Worm (Caenorhabditis elegans) whole organism, L1 larva: Measurements from ENCODE around the gene T22C8.6.

ENCODE experiments used
- C04F5.9 ChIP-seq: sonication (generic microtip); optimal IDR thresholded peaks from 2 replicates; lab custom pipeline; 2016; ENCODE audit warnings: missing genetic modification characterization, missing compliant biosample characterization
- C16A3.4 ChIP-seq: fragments of 150-350 bp; optimal IDR thresholded peaks from 2 replicates; lab custom pipeline; 2014; ENCODE audit warnings: missing biosample characterization, missing genetic modification characterization
- C34B4.2 ChIP-seq: sonication (generic microtip); optimal IDR thresholded peaks from 2 replicates; lab custom pipeline; 2017; ENCODE audit warnings: mild to moderate bottlenecking, missing genetic modification characterization, missing compliant biosample characterization
- Y116A8C.19 ChIP-seq: sonication (generic microtip); optimal IDR thresholded peaks from 2 replicates; lab custom pipeline; 2016; ENCODE audit warnings: missing compliant biosample characterization, missing genetic modification characterization, borderline replicate concordance
- aha-1 ChIP-seq: fragments of 150-350 bp; optimal IDR thresholded peaks from 2 replicates; lab custom pipeline; 2014; ENCODE audit warnings: missing biosample characterization, missing genetic modification characterization
- aly-2 ChIP-seq: fragments of 150-350 bp; optimal IDR thresholded peaks from 2 replicates; lab custom pipeline; 2014; ENCODE audit warnings: missing biosample characterization, missing genetic modification characterization
- ama-1 ChIP-seq: fragments of 150-350 bp; optimal IDR thresholded peaks from 2 replicates; lab custom pipeline; 2014
- blmp-1 ChIP-seq: fragments of 150-350 bp; optimal IDR thresholded peaks from 2 replicates; lab custom pipeline; 2014; ENCODE audit warnings: missing biosample characterization, missing genetic modification characterization
- ceh-63 ChIP-seq: fragments of 200-800 bp; sonication (Bioruptor generic); optimal IDR thresholded peaks from 2 replicates; lab custom pipeline; 2018; ENCODE audit warnings: mild to moderate bottlenecking, missing genetic modification characterization, missing compliant biosample characterization
- ceh-82 ChIP-seq, 3 experiments: fragments of 150-350 bp in 1 of 3; sonication (generic microtip) in 2 of 3; optimal IDR thresholded peaks; 2 replicates each; lab custom pipeline; 2014 to 2017; ENCODE audit warnings: missing biosample characterization in 3 of 3, missing genetic modification characterization in 3 of 3
- ceh-88 ChIP-seq: fragments of 200-800 bp; sonication (Bioruptor generic); IDR thresholded peaks from 2 replicates; pipeline ENCODE4 v1.3.6; 2022; ENCODE audit warnings: missing genetic modification characterization, missing compliant biosample characterization
- ceh-90 ChIP-seq: sonication (generic microtip); optimal IDR thresholded peaks from 2 replicates; lab custom pipeline; 2016; ENCODE audit warnings: missing genetic modification characterization, missing compliant biosample characterization
- dsc-1 ChIP-seq: sonication (generic microtip); optimal IDR thresholded peaks from 2 replicates; lab custom pipeline; 2016; ENCODE audit warnings: mild to moderate bottlenecking, missing genetic modification characterization, missing compliant biosample characterization
- efl-1 ChIP-seq, 4 experiments: fragments of 150-350 bp; optimal IDR thresholded peaks in 3 of 4; peaks in 1 of 4; 1 replicate in 1 of 4; 2 replicates in 3 of 4; lab custom pipeline; 2014; ENCODE audit warnings: missing biosample characterization in 2 of 4, missing genetic modification characterization in 2 of 4, missing genetic modification reagents in 2 of 4
- elt-2 ChIP-seq: sonication (generic microtip); optimal IDR thresholded peaks from 2 replicates; lab custom pipeline; 2016; ENCODE audit warnings: missing genetic modification characterization, mild to moderate bottlenecking, inconsistent platforms, missing compliant biosample characterization, missing genetic modification reagents
- elt-3 ChIP-seq, 6 experiments: fragments of 150-350 bp in 1 of 6; sonication (generic microtip); optimal IDR thresholded peaks; 2 replicates each; lab custom pipeline; 2017 to 2018; ENCODE audit warnings: missing biosample characterization in 6 of 6, missing genetic modification characterization in 6 of 6, inconsistent platforms in 1 of 6
- fkh-10 ChIP-seq: sonication (generic microtip); optimal IDR thresholded peaks from 2 replicates; lab custom pipeline; 2017; ENCODE audit warnings: missing biosample characterization, missing genetic modification reagents, missing genetic modification characterization
- fkh-4 ChIP-seq: sonication (generic microtip); optimal IDR thresholded peaks from 2 replicates; lab custom pipeline; 2016; ENCODE audit warnings: missing compliant biosample characterization, missing genetic modification characterization, borderline replicate concordance
- fkh-8 ChIP-seq: sonication (generic microtip); optimal IDR thresholded peaks from 2 replicates; lab custom pipeline; 2016; ENCODE audit warnings: mild to moderate bottlenecking, missing genetic modification characterization, missing compliant biosample characterization
- hpl-2 ChIP-seq: fragments of 150-350 bp; optimal IDR thresholded peaks from 2 replicates; lab custom pipeline; 2014; ENCODE audit warnings: missing biosample characterization, missing genetic modification reagents, missing genetic modification characterization
- jun-1 ChIP-seq: fragments of 150-350 bp; optimal IDR thresholded peaks from 2 replicates; lab custom pipeline; 2014; ENCODE audit warnings: missing biosample characterization, missing genetic modification reagents, missing genetic modification characterization
- lin-14 ChIP-seq: fragments of 200-800 bp; sonication (Bioruptor generic); optimal IDR thresholded peaks from 2 replicates; lab custom pipeline; 2018; ENCODE audit warnings: mild to moderate bottlenecking, missing genetic modification characterization, moderate library complexity, missing compliant biosample characterization
- lin-35 ChIP-seq, 2 experiments: fragments of 150-350 bp; optimal IDR thresholded peaks; 2 replicates each; lab custom pipeline; 2014; ENCODE audit warnings: missing biosample characterization in 2 of 2, missing genetic modification characterization in 2 of 2, missing genetic modification reagents in 2 of 2
- mab-9 ChIP-seq: fragments of 200-800 bp; sonication (Bioruptor generic); IDR thresholded peaks from 2 replicates; pipeline ENCODE4 v1.3.6; 2022; ENCODE audit warnings: missing genetic modification reagents, missing genetic modification characterization, missing compliant biosample characterization
- mep-1 ChIP-seq: fragments of 150-350 bp; optimal IDR thresholded peaks from 2 replicates; lab custom pipeline; 2014; ENCODE audit warnings: missing biosample characterization, missing genetic modification characterization
- nhr-19 ChIP-seq: fragments of 200-800 bp; sonication (Bioruptor generic); conservative IDR thresholded peaks from 2 replicates; pipeline ENCODE4 v1.3.6; 2022; ENCODE audit warnings: missing genetic modification characterization, missing compliant biosample characterization
- nhr-20 ChIP-seq: sonication (generic microtip); optimal IDR thresholded peaks from 2 replicates; lab custom pipeline; 2016; ENCODE audit warnings: mild to moderate bottlenecking, missing genetic modification characterization, missing compliant biosample characterization
- nhr-71 ChIP-seq: sonication (generic microtip); optimal IDR thresholded peaks from 2 replicates; lab custom pipeline; 2016; ENCODE audit warnings: mild to moderate bottlenecking, missing genetic modification characterization, moderate library complexity, missing compliant biosample characterization
- nhr-76 ChIP-seq: sonication (generic microtip); optimal IDR thresholded peaks from 2 replicates; lab custom pipeline; 2017; ENCODE audit warnings: missing biosample characterization, missing genetic modification characterization
- nhr-77 ChIP-seq: fragments of 150-350 bp; optimal IDR thresholded peaks from 2 replicates; lab custom pipeline; 2014; ENCODE audit warnings: missing biosample characterization, missing genetic modification characterization
- nhr-85 ChIP-seq: sonication (generic microtip); peaks from one replicate; lab custom pipeline; 2016; ENCODE audit warnings: missing genetic modification characterization, inconsistent platforms, missing compliant biosample characterization
- pag-3 ChIP-seq: sonication (generic microtip); optimal IDR thresholded peaks from 2 replicates; lab custom pipeline; 2017; ENCODE audit warnings: missing genetic modification characterization, mild to moderate bottlenecking, missing compliant biosample characterization, antibody characterized with exemption, borderline replicate concordance; ENCODE audit not compliant: insufficient read depth
- pqm-1 ChIP-seq: sonication (generic microtip); optimal IDR thresholded peaks from 3 replicates; lab custom pipeline; 2017; ENCODE audit warnings: missing biosample characterization, missing genetic modification characterization
- rnt-1 ChIP-seq: sonication (generic microtip); optimal IDR thresholded peaks from 2 replicates; lab custom pipeline; 2016; ENCODE audit warnings: mild to moderate bottlenecking, missing genetic modification characterization, moderate library complexity, missing compliant biosample characterization
- snpc-4 ChIP-seq: fragments of 150-350 bp; optimal IDR thresholded peaks from 2 replicates; lab custom pipeline; 2014; ENCODE audit warnings: missing biosample characterization, missing genetic modification characterization
- snu-23 ChIP-seq: sonication (generic microtip); optimal IDR thresholded peaks from 2 replicates; lab custom pipeline; 2016; ENCODE audit warnings: missing genetic modification characterization, missing compliant biosample characterization
- sox-4 ChIP-seq: sonication (generic microtip); optimal IDR thresholded peaks from 2 replicates; lab custom pipeline; 2016; ENCODE audit warnings: missing genetic modification characterization, missing compliant biosample characterization
- sup-37 ChIP-seq: fragments of 200-800 bp; sonication (Bioruptor generic); optimal IDR thresholded peaks from 2 replicates; lab custom pipeline; 2018; ENCODE audit warnings: mild to moderate bottlenecking, missing genetic modification characterization, missing compliant biosample characterization
- tlp-1 ChIP-seq: fragments of 150-350 bp; optimal IDR thresholded peaks from 2 replicates; lab custom pipeline; 2014; ENCODE audit warnings: missing biosample characterization, missing genetic modification characterization
- unc-130 ChIP-seq: fragments of 150-350 bp; optimal IDR thresholded peaks from 2 replicates; lab custom pipeline; 2017; ENCODE audit warnings: missing biosample characterization, missing genetic modification characterization, inconsistent platforms
- unc-30 ChIP-seq: sonication (generic microtip); optimal IDR thresholded peaks from 2 replicates; lab custom pipeline; 2017; ENCODE audit warnings: missing biosample characterization, missing genetic modification characterization
- unc-62 ChIP-seq: fragments of 150-350 bp; optimal IDR thresholded peaks from 2 replicates; lab custom pipeline; 2014; ENCODE audit warnings: missing biosample characterization, missing genetic modification reagents, missing genetic modification characterization
- unc-86 ChIP-seq: sonication (generic microtip); optimal IDR thresholded peaks from 2 replicates; lab custom pipeline; 2016; ENCODE audit warnings: missing genetic modification characterization, missing compliant biosample characterization

The T22C8.6 gene

ce11 chrII:8630088-8630487, at the start of gene T22C8.6:
Gene T22C8.6, minus strand, starts transcription at chrII:8630281.
- no peak for TF ChIP-seq hpl-2 (GFP tag; lab: Kevin White, UChicago)
- no peak for TF ChIP-seq elt-2 (tag; lab: Kevin White, UChicago)
- no peak for TF ChIP-seq nhr-76 (tag; lab: Kevin White, UChicago)
- no peak for TF ChIP-seq unc-130 (tag; lab: Kevin White, UChicago)
- TF ChIP-seq Y116A8C.19 (tag; lab: Kevin White, UChicago) = no peak
- no peak for TF ChIP-seq unc-86 (tag; lab: Kevin White, UChicago)
- TF ChIP-seq efl-1 (optimal IDR thresholded peaks at IDR 0.05; lab: Kevin White, UChicago) = no peak
- TF ChIP-seq efl-1 (GFP tag; optimal IDR thresholded peaks at IDR 0.05 in 1 of 2; lab: Kevin White, UChicago) = no peak
- TF ChIP-seq nhr-85 (tag; lab: Kevin White, UChicago) = peak; percentile 75
- no peak for TF ChIP-seq nhr-77 (tag; lab: Kevin White, UChicago)
- no peak for TF ChIP-seq dsc-1 (tag; lab: Kevin White, UChicago)
- TF ChIP-seq nhr-19 (GFP tag; lab: Robert Waterston, UW) = no peak
- no peak for TF ChIP-seq mab-9 (GFP tag; lab: Robert Waterston, UW)
- peak in 1 of 6 experiments; percentile 25 for TF ChIP-seq elt-3 (tag; optimal IDR thresholded peaks at IDR 0.05; lab: Kevin White, UChicago)
- TF ChIP-seq C34B4.2 (tag; lab: Kevin White, UChicago) = no peak
- TF ChIP-seq nhr-20 (tag; lab: Kevin White, UChicago) = peak; percentile 47
- no peak for TF ChIP-seq fkh-10
- peak in 1 of 2 experiments; percentile 3 for TF ChIP-seq lin-35 (GFP tag; optimal IDR thresholded peaks at IDR 0.05; lab: Kevin White, UChicago)
- TF ChIP-seq sup-37 (GFP tag; lab: Kevin White, UChicago) = no peak
- no peak for TF ChIP-seq snpc-4 (tag; lab: Kevin White, UChicago)
- no peak for TF ChIP-seq ceh-63
- TF ChIP-seq blmp-1 = peak; percentile 78
- TF ChIP-seq C16A3.4 (tag; lab: Kevin White, UChicago) = no peak
- no peak for TF ChIP-seq C04F5.9
- peak; percentile 48 for TF ChIP-seq lin-14 (GFP tag; lab: Kevin White, UChicago)
- TF ChIP-seq nhr-71 (tag; lab: Kevin White, UChicago) = no peak
- no peak for TF ChIP-seq jun-1
- TF ChIP-seq sox-4 (tag; lab: Kevin White, UChicago) = no peak
- no peak for TF ChIP-seq snu-23 (GFP tag; lab: Kevin White, UChicago)
- TF ChIP-seq aha-1 = no peak

- TF ChIP-seq rnt-1 (tag; lab: Kevin White, UChicago) (no peak), elt-2 (tag; lab: Kevin White, UChicago) (peak; percentile 55), unc-62 (no peak), C16A3.4 (tag; lab: Kevin White, UChicago) (no peak), ceh-82 (tag; optimal IDR thresholded peaks at IDR 0.05; lab: Kevin White, UChicago) (no peak), ceh-88 (GFP tag; lab: Robert Waterston, UW) (no peak), fkh-4 (tag; lab: Kevin White, UChicago) (no peak), aly-2 (tag; lab: Kevin White, UChicago) (no peak), sup-37 (GFP tag; lab: Kevin White, UChicago) (no peak), mep-1 (tag; lab: Kevin White, UChicago) (no peak), C04F5.9 (no peak), nhr-71 (tag; lab: Kevin White, UChicago) (no peak), fkh-8 (tag; lab: Kevin White, UChicago) (no peak), pag-3 (tag; lab: Kevin White, UChicago) (no peak), ceh-90 (tag; lab: Kevin White, UChicago) (no peak), lin-14 (GFP tag; lab: Kevin White, UChicago) (peak; percentile 6), nhr-76 (tag; lab: Kevin White, UChicago) (no peak), tlp-1 (tag; lab: Kevin White, UChicago) (peak; percentile 19), pqm-1 (no peak), unc-30 (no peak), ama-1 (lab: Kevin White, UChicago) (no peak), lin-35 (GFP tag; optimal IDR thresholded peaks at IDR 0.05; lab: Kevin White, UChicago) (no peak)
Observed at ce11 chrII:8679799-8680198, 49.7 kb upstream of the T22C8.6 start.
